Fruit fly (Drosophila melanogaster): ENCODE measurements around the gene COX7A.

COX7A gene

dm6 chr3R:8317709-8318335, 23.0 kb downstream of the COX7A start (continued):
- TF ChIP-seq Dll (GFP tag; IDR thresholded peaks at IDR 0.05; ENCODE audit: partially characterized antibody) (no peak), CG13287 (GFP tag; IDR thresholded peaks at IDR 0.05; ENCODE audit: partially characterized antibody) (no peak), CG2202 (tag; optimal IDR thresholded peaks at IDR 0.05) (no peak), CG9876 (GFP tag; optimal IDR thresholded peaks at IDR 0.05) (no peak), nmo (GFP tag; optimal IDR thresholded peaks at IDR 0.05) (no peak), row (GFP tag; IDR thresholded peaks at IDR 0.05) (peak; percentile 47; the same call in 1 of the 3 replicates), lab (GFP tag; optimal IDR thresholded peaks at IDR 0.05) (no peak), crc (GFP tag; optimal IDR thresholded peaks at IDR 0.05) (no peak), CG10147 (GFP tag; optimal IDR thresholded peaks at IDR 0.05) (no peak), CG9817 (tag; optimal IDR thresholded peaks at IDR 0.05) (no peak), Mad (GFP tag; optimal IDR thresholded peaks at IDR 0.05) (no peak), B-H1 (GFP tag; IDR thresholded peaks at IDR 0.05) (no peak), CG31365 (tag; optimal IDR thresholded peaks at IDR 0.05) (peak; percentile 6), shn (GFP tag; optimal IDR thresholded peaks at IDR 0.05) (no peak), bab2 (GFP tag; optimal IDR thresholded peaks at IDR 0.05) (no peak), CG12744 (GFP tag; optimal IDR thresholded peaks at IDR 0.05) (no peak), Elba2 (GFP tag; optimal IDR thresholded peaks at IDR 0.05) (no peak), CG17361 (GFP tag; IDR thresholded peaks at IDR 0.05) (no peak), Dfd (GFP tag; optimal IDR thresholded peaks at IDR 0.05) (no peak), CG2889 (GFP tag; IDR thresholded peaks at IDR 0.05) (no peak), Mes4 (GFP tag; optimal IDR thresholded peaks at IDR 0.05) (no peak), oc (tag; optimal IDR thresholded peaks at IDR 0.05) (no peak), ftz-f1 (GFP tag; optimal IDR thresholded peaks at IDR 0.05) (no peak), chif (GFP tag; optimal IDR thresholded peaks at IDR 0.05) (no peak), sens (GFP tag) (peak; percentile 72), CG7271 (tag; optimal IDR thresholded peaks at IDR 0.05) (no peak), CG30431 (GFP tag; optimal IDR thresholded peaks at IDR 0.05) (no peak), Med (GFP tag) (peak; percentile 79), CG10543 (GFP tag; optimal IDR thresholded peaks at IDR 0.05) (no peak), CG17359 (tag; optimal IDR thresholded peaks at IDR 0.05) (no peak), lbe (GFP tag; optimal IDR thresholded peaks at IDR 0.05) (no peak), bowl (GFP tag; IDR thresholded peaks at IDR 0.05) (no peak), CG5180 (GFP tag; optimal IDR thresholded peaks at IDR 0.05) (peak; percentile 45), sima (GFP tag; optimal IDR thresholded peaks at IDR 0.05) (no peak), stc (GFP tag; IDR thresholded peaks at IDR 0.05) (no peak), Trl (optimal IDR thresholded peaks at IDR 0.05) (peak in 1 of 2 experiments; percentile 60), Trl (GFP tag; optimal IDR thresholded peaks at IDR 0.05) (no peak), CG14441 (GFP tag; IDR thresholded peaks at IDR 0.05) (no peak), CG3407 (GFP tag; optimal IDR thresholded peaks at IDR 0.05) (no peak), CG17385 (GFP tag; optimal IDR thresholded peaks at IDR 0.05) (no peak), dati (GFP tag; IDR thresholded peaks at IDR 0.05) (no peak), CG11398 (GFP tag; optimal IDR thresholded peaks at IDR 0.05) (no peak), CG11723 (GFP tag; optimal IDR thresholded peaks at IDR 0.05) (no peak), ato (GFP tag; IDR thresholded peaks at IDR 0.05; ENCODE audit: partially characterized antibody) (no peak), CG33557 (GFP tag; optimal IDR thresholded peaks at IDR 0.05) (no peak), Fer3 (tag; optimal IDR thresholded peaks at IDR 0.05) (peak; percentile 56), dimm (GFP tag; IDR thresholded peaks at IDR 0.05) (no peak), CG9932 (GFP tag; IDR thresholded peaks at IDR 0.05) (no peak), z (GFP tag; IDR thresholded peaks at IDR 0.05) (no peak), yki (optimal IDR thresholded peaks at IDR 0.05) (no peak), CG13296 (GFP tag; optimal IDR thresholded peaks at IDR 0.05) (peak; percentile 42), pfk (GFP tag; optimal IDR thresholded peaks at IDR 0.05) (no peak)
